Worm (Caenorhabditis elegans): ENCODE data around the gene F36H9.1.

DNA sequence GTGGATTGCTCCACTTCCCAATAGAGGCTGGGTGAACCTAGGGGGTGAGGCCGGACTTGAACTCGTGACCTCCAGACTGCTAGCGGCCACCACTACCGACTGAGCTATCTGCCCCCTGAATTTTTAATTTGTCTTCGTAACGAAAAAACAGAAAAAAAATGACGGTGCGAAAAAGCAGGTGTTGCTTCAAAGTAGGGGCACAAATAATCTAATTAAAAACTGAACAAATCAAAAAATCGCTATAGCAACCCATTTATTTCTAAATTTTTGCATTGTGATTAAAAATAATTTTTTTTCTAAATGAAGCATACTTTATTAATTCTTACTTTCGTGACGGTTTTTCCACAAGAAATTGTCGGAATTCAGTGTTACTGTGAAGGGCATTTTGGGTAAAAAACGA is 3.6 kb downstream of the F36H9.1 start, which contains the start of gene F36H9.10:
- TF ChIP-seq zag-1 (tag; optimal IDR thresholded peaks at IDR 0.05) = no peak
- no peak for TF ChIP-seq egl-27 (tag; optimal IDR thresholded peaks at IDR 0.05)
- TF ChIP-seq nhr-85 (tag) = no peak
- TF ChIP-seq nhr-76 (tag; optimal IDR thresholded peaks at IDR 0.05) = no peak
- no peak for TF ChIP-seq nhr-12 (tag; optimal IDR thresholded peaks at IDR 0.05)

Data from whole organism, L1 larva.